Fruit fly (Drosophila melanogaster): ENCODE results near the gene Rnf146.

- no peak for TF ChIP-seq ttk (optimal IDR thresholded peaks at IDR 0.05)
- no peak for TF ChIP-seq insv (optimal IDR thresholded peaks at IDR 0.05)
- TF ChIP-seq h (optimal IDR thresholded peaks at IDR 0.05) = no peak
Measured at dm6 chr3L:19631867-19632266, 10.7 kb downstream of the Rnf146 start.

Measured in Kc167 (cell line).